Worm (Caenorhabditis elegans) whole organism, young adult: Measurements from ENCODE around the gene M03D4.3.
A peak's percentile ranks its signal among the peaks of the same experiment; 100 is the strongest.

ENCODE experiments used
- B0019.2 ChIP-seq: fragments of 200-800 bp; sonication (Bioruptor generic); conservative IDR thresholded peaks from 2 replicates; pipeline ENCODE4 v1.3.6; 2022; ENCODE audit warnings: missing genetic modification reagents, missing genetic modification characterization, missing compliant biosample characterization
- C06A6.2 ChIP-seq: fragments of 200-800 bp; sonication (Bioruptor generic); conservative IDR thresholded peaks from 2 replicates; pipeline ENCODE4 v1.3.6; 2022; ENCODE audit warnings: missing genetic modification characterization, missing compliant biosample characterization
- F49E8.2 ChIP-seq: sonication (generic microtip); optimal IDR thresholded peaks from 3 replicates; lab custom pipeline; 2017; ENCODE audit warnings: missing genetic modification characterization, mild to moderate bottlenecking, missing compliant biosample characterization, antibody characterized with exemption, moderate library complexity; ENCODE audit not compliant: insufficient read depth
- F57C9.4 ChIP-seq: sonication (generic microtip); optimal IDR thresholded peaks from 2 replicates; lab custom pipeline; 2017; ENCODE audit warnings: mild to moderate bottlenecking, missing genetic modification characterization, missing compliant biosample characterization
- K11D2.4 ChIP-seq: fragments of 200-800 bp; sonication (Bioruptor generic); IDR thresholded peaks from 2 replicates; pipeline ENCODE4 v1.3.6; 2022; ENCODE audit warnings: missing genetic modification reagents, missing genetic modification characterization, missing compliant biosample characterization
- K12H6.12 ChIP-seq: fragments of 200-800 bp; sonication (Bioruptor generic); optimal IDR thresholded peaks from 2 replicates; lab custom pipeline; 2018; ENCODE audit warnings: mild to moderate bottlenecking, missing genetic modification characterization, missing compliant biosample characterization
- T07F8.4 ChIP-seq: sonication (generic microtip); optimal IDR thresholded peaks from 2 replicates; lab custom pipeline; 2016; ENCODE audit warnings: mild to moderate bottlenecking, missing genetic modification characterization, moderate library complexity, missing compliant biosample characterization
- Y79H2A.3 ChIP-seq: fragments of 200-800 bp; sonication (Bioruptor generic); conservative IDR thresholded peaks from 2 replicates; pipeline ENCODE4 v1.3.6; 2022; ENCODE audit warnings: missing genetic modification reagents, missing genetic modification characterization, missing compliant biosample characterization
- ceh-27 ChIP-seq: fragments of 200-800 bp; sonication (Bioruptor generic); optimal IDR thresholded peaks from 2 replicates; lab custom pipeline; 2018; ENCODE audit warnings: mild to moderate bottlenecking, missing genetic modification characterization, moderate library complexity, missing compliant biosample characterization
- dox-1 ChIP-seq: fragments of 200-800 bp; sonication (Bioruptor generic); IDR thresholded peaks from 2 replicates; pipeline ENCODE4 v1.3.6; 2022; ENCODE audit warnings: missing genetic modification reagents, missing genetic modification characterization, missing compliant biosample characterization
- dpff-1 ChIP-seq: sonication (generic microtip); optimal IDR thresholded peaks from 2 replicates; lab custom pipeline; 2017; ENCODE audit warnings: mild to moderate bottlenecking, missing genetic modification characterization, missing compliant biosample characterization
- egl-44 ChIP-seq: fragments of 200-800 bp; sonication (Bioruptor generic); IDR thresholded peaks from 2 replicates; pipeline ENCODE4 v1.3.6; 2022; ENCODE audit warnings: missing genetic modification reagents, missing genetic modification characterization, missing compliant biosample characterization
- gei-17 ChIP-seq: fragments of 200-800 bp; sonication (Bioruptor generic); optimal IDR thresholded peaks from 2 replicates; lab custom pipeline; 2018; ENCODE audit warnings: mild to moderate bottlenecking, missing genetic modification characterization, missing compliant biosample characterization
- hmg-1.2 ChIP-seq: fragments of 200-800 bp; sonication (Bioruptor generic); IDR thresholded peaks from 2 replicates; pipeline ENCODE4 v1.3.6; 2022; ENCODE audit warnings: missing genetic modification reagents, missing genetic modification characterization, missing compliant biosample characterization
- hmg-20 ChIP-seq: fragments of 200-800 bp; sonication (Bioruptor generic); IDR thresholded peaks from 2 replicates; pipeline ENCODE4 v1.3.6; 2022; ENCODE audit warnings: missing genetic modification reagents, missing genetic modification characterization, missing compliant biosample characterization
- hrde-1 ChIP-seq: sonication (generic microtip); optimal IDR thresholded peaks from 2 replicates; lab custom pipeline; 2016; ENCODE audit warnings: missing genetic modification characterization, mild to moderate bottlenecking, missing compliant biosample characterization, moderate library complexity, missing genotype, missing genetic modification reagents, borderline replicate concordance
- lag-1 ChIP-seq: fragments of 200-800 bp; sonication (Bioruptor generic); IDR thresholded peaks from 2 replicates; pipeline ENCODE4 v1.3.6; 2022; ENCODE audit warnings: missing genetic modification reagents, missing genetic modification characterization, missing compliant biosample characterization
- let-526 ChIP-seq: fragments of 200-800 bp; sonication (Bioruptor generic); IDR thresholded peaks from 2 replicates; pipeline ENCODE4 v1.3.6; 2022; ENCODE audit warnings: missing genetic modification reagents, missing genetic modification characterization, missing compliant biosample characterization
- madf-10 ChIP-seq: sonication (generic microtip); optimal IDR thresholded peaks from 2 replicates; lab custom pipeline; 2016; ENCODE audit warnings: mild to moderate bottlenecking, missing genetic modification characterization, missing compliant biosample characterization
- madf-8 ChIP-seq: fragments of 200-800 bp; sonication (Bioruptor generic); conservative IDR thresholded peaks from 2 replicates; pipeline ENCODE4 v1.3.6; 2022; ENCODE audit warnings: missing genetic modification reagents, missing genetic modification characterization, missing compliant biosample characterization
- mes-4 ChIP-seq: sonication (generic microtip); optimal IDR thresholded peaks from 2 replicates; lab custom pipeline; 2016; ENCODE audit warnings: missing genotype, missing genetic modification characterization, missing compliant biosample characterization
- nfya-2 ChIP-seq: fragments of 200-800 bp; sonication (Bioruptor generic); IDR thresholded peaks from 2 replicates; pipeline ENCODE4 v1.3.6; 2022; ENCODE audit warnings: missing genetic modification reagents, missing genetic modification characterization, missing compliant biosample characterization
- nhr-120 ChIP-seq: fragments of 200-800 bp; sonication (Bioruptor generic); IDR thresholded peaks from 2 replicates; pipeline ENCODE4 v1.3.6; 2022; ENCODE audit warnings: missing genetic modification characterization, missing compliant biosample characterization
- nhr-90 ChIP-seq: sonication (generic microtip); optimal IDR thresholded peaks from 2 replicates; lab custom pipeline; 2016; ENCODE audit warnings: missing genotype, mild to moderate bottlenecking, missing genetic modification characterization, missing compliant biosample characterization
- rec-8 ChIP-seq, 2 experiments: sonication (generic microtip); optimal IDR thresholded peaks; 2 replicates each; lab custom pipeline; 2016; ENCODE audit warnings: mild to moderate bottlenecking in 2 of 2, missing genetic modification characterization in 2 of 2, missing genetic modification reagents in 2 of 2, missing genotype in 2 of 2, missing biosample characterization in 1 of 2, missing compliant biosample characterization in 1 of 2, moderate library complexity in 1 of 2
- repo-1 ChIP-seq: sonication (generic microtip); optimal IDR thresholded peaks from 2 replicates; lab custom pipeline; 2017; ENCODE audit warnings: mild to moderate bottlenecking, missing genetic modification characterization, missing compliant biosample characterization
- rpc-1 ChIP-seq, 2 experiments: fragments of 150-350 bp in 1 of 2; sonication (generic microtip) in 1 of 2; optimal IDR thresholded peaks; 2 replicates each; lab custom pipeline; 2014 to 2018; ENCODE audit warnings: missing biosample characterization in 1 of 2, missing genetic modification characterization in 1 of 2, missing genetic modification reagents in 1 of 2, missing genotype in 1 of 2
- snpc-1.3 ChIP-seq: sonication (generic microtip); optimal IDR thresholded peaks from 2 replicates; lab custom pipeline; 2017; ENCODE audit warnings: missing genetic modification characterization, mild to moderate bottlenecking, missing compliant biosample characterization, antibody characterized with exemption, moderate library complexity, missing genotype, missing genetic modification reagents; ENCODE audit not compliant: insufficient read depth
- snpc-4 ChIP-seq, 5 experiments: fragments of 150-350 bp in 1 of 5; sonication (generic microtip) in 4 of 5; optimal IDR thresholded peaks; 2 replicates each; lab custom pipeline; 2014 to 2018; ENCODE audit warnings: missing genetic modification characterization in 5 of 5, missing biosample characterization in 3 of 5, antibody characterized with exemption in 2 of 5, mild to moderate bottlenecking in 2 of 5, missing compliant biosample characterization in 2 of 5, missing genotype in 2 of 5, moderate library complexity in 2 of 5, missing genetic modification reagents in 1 of 5
- tbp1 ChIP-seq: fragments of 200-800 bp; sonication (Bioruptor generic); optimal IDR thresholded peaks from 2 replicates; lab custom pipeline; 2018; ENCODE audit warnings: mild to moderate bottlenecking, missing genetic modification characterization, missing compliant biosample characterization
- xnd-1 ChIP-seq: sonication (generic microtip); optimal IDR thresholded peaks from 2 replicates; lab custom pipeline; 2016; ENCODE audit warnings: missing genotype, missing genetic modification reagents, missing genetic modification characterization, missing compliant biosample characterization
- ztf-22 ChIP-seq: fragments of 200-800 bp; sonication (Bioruptor generic); optimal IDR thresholded peaks from 2 replicates; lab custom pipeline; 2018; ENCODE audit warnings: mild to moderate bottlenecking, missing genetic modification characterization, moderate library complexity, missing compliant biosample characterization
- ztf-6 ChIP-seq: fragments of 200-800 bp; sonication (Bioruptor generic); IDR thresholded peaks from 2 replicates; pipeline ENCODE4 v1.3.6; 2022; ENCODE audit warnings: missing genetic modification reagents, missing genetic modification characterization, missing compliant biosample characterization

The M03D4.3 gene

ce11 chrIV:6112291-6112690, at the start of gene M03D4.3:
TSS of gene M03D4.3 (minus strand) at chrIV:6112391.
- TF ChIP-seq hmg-20 (GFP tag; lab: Robert Waterston, UW): no peak
- no peak for TF ChIP-seq Y79H2A.3 (GFP tag; lab: Robert Waterston, UW)
- no peak for TF ChIP-seq gei-17
- no peak for TF ChIP-seq dox-1 (GFP tag; lab: Robert Waterston, UW)
- TF ChIP-seq tbp1 (GFP tag; lab: Kevin White, UChicago): no peak
- TF ChIP-seq ztf-22 (GFP tag; lab: Kevin White, UChicago): no peak
- no peak for TF ChIP-seq let-526 (GFP tag; lab: Robert Waterston, UW)
- TF ChIP-seq rec-8 (tag; optimal IDR thresholded peaks at IDR 0.05; lab: Kevin White, UChicago): no peak
- TF ChIP-seq ceh-27 (GFP tag; lab: Kevin White, UChicago): no peak

ce11 chrIV:6159616-6160015, 47.4 kb upstream of the M03D4.3 start:
- TF ChIP-seq egl-44 (GFP tag; lab: Robert Waterston, UW) (no peak), dpff-1 (no peak), ztf-22 (GFP tag; lab: Kevin White, UChicago) (no peak), madf-8 (no peak), nfya-2 (GFP tag; lab: Robert Waterston, UW) (no peak), T07F8.4 (tag; lab: Kevin White, UChicago) (no peak), xnd-1 (tag; lab: Kevin White, UChicago) (no peak), F49E8.2 (tag; lab: Kevin White, UChicago) (no peak)

ce11 chrIV:6156833-6157232, 44.6 kb upstream of the M03D4.3 start, which contains the start of gene C11D2.4:
TSS of gene C11D2.4 (minus strand) at chrIV:6156960.
- TF ChIP-seq hmg-1.2 (GFP tag; lab: Robert Waterston, UW): peak; percentile 98
- TF ChIP-seq snpc-1.3 (tag; lab: Kevin White, UChicago): peak; percentile 36
- TF ChIP-seq tbp1 (GFP tag; lab: Kevin White, UChicago): peak; percentile 21
- TF ChIP-seq snpc-4 (GFP tag; optimal IDR thresholded peaks at IDR 0.05; lab: Kevin White, UChicago): peak; percentile 50
- peak; percentile 22 to 84 (median 80) for TF ChIP-seq snpc-4 (tag; optimal IDR thresholded peaks at IDR 0.05; lab: Kevin White, UChicago)
- no peak for TF ChIP-seq F57C9.4
- TF ChIP-seq madf-10: no peak

- TF ChIP-seq rpc-1 (optimal IDR thresholded peaks at IDR 0.05; lab: Kevin White, UChicago): no peak
- no peak for TF ChIP-seq rpc-1 (tag; optimal IDR thresholded peaks at IDR 0.05; lab: Kevin White, UChicago)
- no peak for TF ChIP-seq B0019.2 (GFP tag; lab: Robert Waterston, UW)
- TF ChIP-seq mes-4: no peak
- TF ChIP-seq hrde-1: no peak
- TF ChIP-seq K11D2.4 (GFP tag; lab: Robert Waterston, UW): no peak
- peak; percentile 16 for TF ChIP-seq snpc-4 (GFP tag; optimal IDR thresholded peaks at IDR 0.05; lab: Kevin White, UChicago)
- peak in 1 of 4 experiments; percentile 57 for TF ChIP-seq snpc-4 (tag; optimal IDR thresholded peaks at IDR 0.05; lab: Kevin White, UChicago)
Observed at ce11 chrIV:6155296-6155695, 43.1 kb upstream of the M03D4.3 start, which contains the start of gene C11D2.7. TSS of gene C11D2.7 (minus strand) at chrIV:6155396.

ce11 chrIV:6151513-6151912, 39.3 kb upstream of the M03D4.3 start, which contains the start of gene C11D2.3:
TSS of gene C11D2.3 (plus strand) at chrIV:6151813.
- no peak for TF ChIP-seq nhr-120 (GFP tag; lab: Robert Waterston, UW)

ce11 chrIV:6149359-6149758, 37.2 kb upstream of the M03D4.3 start:
- no peak for TF ChIP-seq nhr-90 (tag; lab: Kevin White, UChicago)
- TF ChIP-seq K12H6.12 (tag; lab: Kevin White, UChicago): no peak
- no peak for TF ChIP-seq ztf-6
- TF ChIP-seq B0019.2 (GFP tag; lab: Robert Waterston, UW): no peak
- TF ChIP-seq lag-1: no peak
- TF ChIP-seq C06A6.2 (GFP tag; lab: Robert Waterston, UW): no peak
- TF ChIP-seq repo-1 (tag; lab: Kevin White, UChicago): no peak
